Fruit fly (Drosophila melanogaster) whole organism, embryonic: ENCODE measurements around the gene CG15046.

Experiments used
- CG10209 ChIP-seq: fragments of 200-800 bp; sonication (Bioruptor generic); optimal IDR thresholded peaks from 3 replicates; lab custom pipeline; 2017; ENCODE audit warnings: missing biosample characterization, mild to moderate bottlenecking, missing genetic modification characterization, missing genetic modification reagents
- Stat92E ChIP-seq, 3 experiments: fragments of >200 bp in 2 of 3; fragments of 200-800 bp in 1 of 3; sonication (Bioruptor generic) in 1 of 3; optimal IDR thresholded peaks; 2 replicates each; lab custom pipeline; 2017 to 2019; ENCODE audit warnings: missing biosample characterization in 3 of 3, missing genetic modification characterization in 3 of 3, mild to moderate bottlenecking in 1 of 3, moderate library complexity in 1 of 3

DNA sequence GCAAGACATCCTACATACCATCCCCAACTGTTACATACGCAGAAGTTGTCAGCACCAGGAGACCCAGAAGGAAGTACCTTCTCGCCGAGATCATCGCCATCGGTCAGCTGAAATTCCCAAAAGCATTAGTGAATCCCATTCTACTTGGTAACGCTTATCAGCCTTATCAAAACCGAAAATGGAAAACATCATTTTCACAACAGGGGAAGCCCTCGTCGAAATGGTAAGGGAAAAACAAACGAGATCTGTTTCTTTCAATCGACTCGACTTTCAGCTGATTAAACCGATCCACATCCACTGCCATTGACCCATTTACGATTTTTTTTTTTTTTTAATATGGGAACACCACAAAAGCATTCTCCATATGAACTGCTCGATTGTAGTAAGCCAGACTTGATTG lies 6.9 kb downstream of the CG15046 start:
- TF ChIP-seq Stat92E (GFP tag; optimal IDR thresholded peaks at IDR 0.05; lab: Kevin White, UChicago) (no peak), CG10209 (GFP tag; lab: Kevin White, UChicago) (no peak)
